Worm (Caenorhabditis elegans): ENCODE results near the gene ctf-4.

- TF ChIP-seq skn-1 (tag; optimal IDR thresholded peaks at IDR 0.05) (no peak), nhr-76 (tag; optimal IDR thresholded peaks at IDR 0.05) (no peak), aha-1 (tag) (no peak), unc-39 (tag; optimal IDR thresholded peaks at IDR 0.05) (no peak), ztf-11 (tag; optimal IDR thresholded peaks at IDR 0.05) (no peak), php-3 (GFP tag; IDR thresholded peaks at IDR 0.05) (0 out of 2 replicates have a peak, but pooled peaks have one; percentile 27), snpc-4 (tag; optimal IDR thresholded peaks at IDR 0.05) (no peak)
Observed at ce11 chrV:10967594-10968273, 2.4 kb upstream of the ctf-4 start.

All from whole organism, L4 larva.